Fruit fly (Drosophila melanogaster) whole organism, embryonic: ENCODE results near the gene inaE.

Experiments
- Antp ChIP-seq: fragments of 200-800 bp; sonication (Bioruptor generic); optimal IDR thresholded peaks from 3 replicates; lab custom pipeline; 2016; ENCODE audit warnings: missing biosample characterization, missing genetic modification characterization
- Bdp1 ChIP-seq: fragments of 200-800 bp; sonication (Bioruptor generic); optimal IDR thresholded peaks from 3 replicates; lab custom pipeline; 2016; ENCODE audit warnings: missing biosample characterization, missing genetic modification characterization
- BtbVII ChIP-seq: fragments of 200-800 bp; sonication (Bioruptor generic); optimal IDR thresholded peaks from 3 replicates; lab custom pipeline; 2017; ENCODE audit warnings: missing biosample characterization, mild to moderate bottlenecking, missing genetic modification characterization
- CG10274 ChIP-seq: fragments of 200-800 bp; sonication (Bioruptor generic); optimal IDR thresholded peaks from 3 replicates; lab custom pipeline; 2017; ENCODE audit warnings: missing biosample characterization, mild to moderate bottlenecking, missing genetic modification characterization
- CG10366 ChIP-seq: fragments of 200-800 bp; sonication (Bioruptor generic); IDR thresholded peaks from 2 replicates; pipeline ENCODE4 v1.3.6; 2022; ENCODE audit warnings: missing biosample characterization, missing genetic modification characterization
- CG12071 ChIP-seq: fragments of 200-800 bp; sonication (Bioruptor generic); optimal IDR thresholded peaks from 3 replicates; lab custom pipeline; 2018; ENCODE audit warnings: missing biosample characterization, mild to moderate bottlenecking, missing genetic modification characterization
- CG13123 ChIP-seq: fragments of 200-800 bp; sonication (Bioruptor generic); optimal IDR thresholded peaks from 2 replicates; lab custom pipeline; 2016; ENCODE audit warnings: missing biosample characterization, missing genetic modification characterization
- CG13287 ChIP-seq: fragments of 200-800 bp; sonication (Bioruptor generic); IDR thresholded peaks from 2 replicates; pipeline ENCODE4 v1.3.6; 2022; ENCODE audit warnings: missing biosample characterization, missing genetic modification characterization; ENCODE audit not compliant: partially characterized antibody
- CG13775 ChIP-seq: fragments of 200-800 bp; sonication (Bioruptor generic); optimal IDR thresholded peaks from 3 replicates; lab custom pipeline; 2017; ENCODE audit warnings: missing biosample characterization, mild to moderate bottlenecking, missing genetic modification characterization
- CG14710 ChIP-seq: fragments of 200-800 bp; sonication (Bioruptor generic); optimal IDR thresholded peaks from 3 replicates; lab custom pipeline; 2019; ENCODE audit warnings: missing biosample characterization, mild to moderate bottlenecking, missing genetic modification characterization, moderate library complexity
- CG15514 ChIP-seq: fragments of 200-800 bp; sonication (Bioruptor generic); optimal IDR thresholded peaks from 3 replicates; lab custom pipeline; 2017; ENCODE audit warnings: missing biosample characterization, missing genetic modification characterization, mild to moderate bottlenecking, moderate library complexity, missing genetic modification reagents
- CG16863 ChIP-seq: fragments of 200-800 bp; sonication (Bioruptor generic); optimal IDR thresholded peaks from 3 replicates; lab custom pipeline; 2016; ENCODE audit warnings: missing biosample characterization, missing genetic modification characterization
- CG17612 ChIP-seq: fragments of 200-800 bp; sonication (Bioruptor generic); IDR thresholded peaks from 2 replicates; pipeline ENCODE4 v1.3.6; 2022; ENCODE audit warnings: missing biosample characterization, missing genetic modification characterization
- CG18262 ChIP-seq: fragments of 200-800 bp; optimal IDR thresholded peaks from 3 replicates; lab custom pipeline; 2019; ENCODE audit warnings: missing biosample characterization, mild to moderate bottlenecking, missing genetic modification characterization, moderate library complexity
- CG18599 ChIP-seq: fragments of 200-800 bp; sonication (Bioruptor generic); optimal IDR thresholded peaks from 3 replicates; lab custom pipeline; 2017; ENCODE audit warnings: missing biosample characterization, missing genetic modification characterization, mild to moderate bottlenecking, moderate library complexity, missing genetic modification reagents
- CG30020 ChIP-seq: fragments of 200-800 bp; optimal IDR thresholded peaks from 2 replicates; lab custom pipeline; 2019; ENCODE audit warnings: missing biosample characterization, mild to moderate bottlenecking, missing genetic modification characterization, moderate library complexity
- CG30431 ChIP-seq: fragments of 200-800 bp; sonication (Bioruptor generic); optimal IDR thresholded peaks from 2 replicates; lab custom pipeline; 2017; ENCODE audit warnings: missing biosample characterization, missing genetic modification characterization
- CG31365 ChIP-seq: fragments of 200-800 bp; sonication (Bioruptor generic); optimal IDR thresholded peaks from 2 replicates; lab custom pipeline; 2018; ENCODE audit warnings: missing biosample characterization, mild to moderate bottlenecking, missing genetic modification characterization
- CG6254 ChIP-seq: fragments of 200-800 bp; sonication (Bioruptor generic); optimal IDR thresholded peaks from 3 replicates; lab custom pipeline; 2017; ENCODE audit warnings: mild to moderate bottlenecking, missing biosample characterization, missing genetic modification reagents, missing genetic modification characterization
- CG6683 ChIP-seq: fragments of 200-800 bp; sonication (Bioruptor generic); optimal IDR thresholded peaks from 2 replicates; lab custom pipeline; 2017; ENCODE audit warnings: missing biosample characterization, mild to moderate bottlenecking, missing genetic modification characterization, missing genetic modification reagents
- CG8924 ChIP-seq: fragments of 200-800 bp; optimal IDR thresholded peaks from 3 replicates; lab custom pipeline; 2019; ENCODE audit warnings: missing biosample characterization, mild to moderate bottlenecking, missing genetic modification characterization, moderate library complexity
- CG9215 ChIP-seq: fragments of 200-800 bp; sonication (Bioruptor generic); IDR thresholded peaks from 2 replicates; pipeline ENCODE4 v1.3.6; 2022; ENCODE audit warnings: missing biosample characterization, missing genetic modification characterization
- CG9727 ChIP-seq: fragments of 200-800 bp; sonication (Bioruptor generic); optimal IDR thresholded peaks from 3 replicates; lab custom pipeline; 2017; ENCODE audit warnings: missing biosample characterization, mild to moderate bottlenecking, missing genetic modification characterization
- CHES-1-like ChIP-seq: fragments of 200-800 bp; sonication (Bioruptor generic); optimal IDR thresholded peaks from 2 replicates; lab custom pipeline; 2016; ENCODE audit warnings: missing biosample characterization, missing genetic modification characterization
- Chrac-16 ChIP-seq: fragments of 200-800 bp; sonication (Bioruptor generic); optimal IDR thresholded peaks from 3 replicates; lab custom pipeline; 2016; ENCODE audit warnings: missing biosample characterization, missing genetic modification characterization
- CoRest ChIP-seq: fragments of 200-800 bp; sonication (Bioruptor generic); optimal IDR thresholded peaks from 3 replicates; lab custom pipeline; 2018; ENCODE audit warnings: missing biosample characterization, mild to moderate bottlenecking, missing genetic modification characterization, moderate library complexity
- Dbx ChIP-seq: fragments of 200-800 bp; sonication (Bioruptor generic); IDR thresholded peaks from 3 replicates; pipeline ENCODE4 v1.3.6; 2022; ENCODE audit warnings: missing biosample characterization, missing genetic modification characterization
- E2f1 ChIP-seq: fragments of 200-800 bp; sonication (Bioruptor generic); IDR thresholded peaks from 2 replicates; pipeline ENCODE4 v1.3.6; 2022; ENCODE audit warnings: missing biosample characterization, missing genetic modification characterization
- Elba2 ChIP-seq: fragments of 200-800 bp; sonication (Bioruptor generic); optimal IDR thresholded peaks from 3 replicates; lab custom pipeline; 2016; ENCODE audit warnings: missing biosample characterization, missing genetic modification characterization
- HHEX ChIP-seq: fragments of 200-800 bp; sonication (Bioruptor generic); optimal IDR thresholded peaks from 3 replicates; lab custom pipeline; 2017; ENCODE audit warnings: missing biosample characterization, mild to moderate bottlenecking, missing genetic modification characterization, missing genetic modification reagents
- Hmr ChIP-seq: fragments of 200-800 bp; sonication (Bioruptor generic); optimal IDR thresholded peaks from 3 replicates; lab custom pipeline; 2017; ENCODE audit warnings: mild to moderate bottlenecking, missing biosample characterization, missing genetic modification reagents, missing genetic modification characterization
- Nf-YA ChIP-seq: fragments of 200-800 bp; sonication (Bioruptor generic); IDR thresholded peaks from 2 replicates; pipeline ENCODE4 v1.3.6; 2022; ENCODE audit warnings: missing biosample characterization, missing genetic modification characterization
- Ptx1 ChIP-seq: fragments of 200-800 bp; sonication (Bioruptor generic); IDR thresholded peaks from 2 replicates; pipeline ENCODE4 v1.3.6; 2022; ENCODE audit warnings: missing biosample characterization, missing genetic modification characterization
- ac ChIP-seq: fragments of 200-800 bp; sonication (Bioruptor generic); optimal IDR thresholded peaks from 3 replicates; lab custom pipeline; 2017; ENCODE audit warnings: missing biosample characterization, mild to moderate bottlenecking, missing genetic modification characterization
- btn ChIP-seq: fragments of 200-800 bp; sonication (Bioruptor generic); optimal IDR thresholded peaks from 2 replicates; lab custom pipeline; 2016; ENCODE audit warnings: missing biosample characterization, missing genetic modification characterization
- cg ChIP-seq: fragments of 200-800 bp; sonication (Bioruptor generic); optimal IDR thresholded peaks from 3 replicates; lab custom pipeline; 2019; ENCODE audit warnings: missing biosample characterization, mild to moderate bottlenecking, missing genetic modification characterization, moderate library complexity
- chm ChIP-seq: fragments of 200-800 bp; sonication (Bioruptor generic); IDR thresholded peaks from 2 replicates; pipeline ENCODE4 v1.3.6; 2022; ENCODE audit warnings: missing biosample characterization, missing genetic modification characterization
- dm ChIP-seq: fragments of 200-800 bp; sonication (Bioruptor generic); optimal IDR thresholded peaks from 3 replicates; lab custom pipeline; 2016; ENCODE audit warnings: missing biosample characterization, missing genetic modification characterization
- ftz-f1 ChIP-seq: fragments of 200-800 bp; sonication (Bioruptor generic); optimal IDR thresholded peaks from 2 replicates; lab custom pipeline; 2016; ENCODE audit warnings: missing biosample characterization, missing genetic modification characterization
- her ChIP-seq: fragments of 200-800 bp; sonication (Bioruptor generic); optimal IDR thresholded peaks from 2 replicates; lab custom pipeline; 2016; ENCODE audit warnings: missing biosample characterization, missing genetic modification characterization
- nerfin-2 ChIP-seq: fragments of 200-800 bp; sonication (Bioruptor generic); IDR thresholded peaks from 2 replicates; pipeline ENCODE4 v1.3.6; 2022; ENCODE audit warnings: missing biosample characterization, missing genetic modification characterization; ENCODE audit not compliant: partially characterized antibody
- pho ChIP-seq: fragments of 200-800 bp; sonication (Bioruptor generic); optimal IDR thresholded peaks from 2 replicates; lab custom pipeline; 2016; ENCODE audit warnings: missing biosample characterization, missing genetic modification characterization
- pnt ChIP-seq: fragments of 200-800 bp; sonication (Bioruptor generic); optimal IDR thresholded peaks from 3 replicates; lab custom pipeline; 2016; ENCODE audit warnings: missing biosample characterization, missing genetic modification characterization
- pzg ChIP-seq: fragments of 200-800 bp; sonication (Bioruptor generic); optimal IDR thresholded peaks from 3 replicates; lab custom pipeline; 2018; ENCODE audit warnings: missing biosample characterization, mild to moderate bottlenecking, missing genetic modification characterization, moderate library complexity
- rib ChIP-seq: fragments of 200-800 bp; sonication (Bioruptor generic); IDR thresholded peaks from 2 replicates; pipeline ENCODE4 v1.3.6; 2022; ENCODE audit warnings: missing biosample characterization, missing genetic modification characterization
- sc ChIP-seq, 3 experiments: fragments of >200 bp in 2 of 3; fragments of 200-800 bp in 1 of 3; sonication (Bioruptor generic) in 1 of 3; optimal IDR thresholded peaks; 2 replicates in 2 of 3; 3 replicates in 1 of 3; lab custom pipeline; 2017; ENCODE audit warnings: mild to moderate bottlenecking in 1 of 3, missing biosample characterization in 1 of 3, missing genetic modification characterization in 1 of 3, missing genetic modification reagents in 1 of 3
- sd ChIP-seq: fragments of 200-800 bp; sonication (Bioruptor generic); optimal IDR thresholded peaks from 3 replicates; lab custom pipeline; 2018; ENCODE audit warnings: missing biosample characterization, mild to moderate bottlenecking, missing genetic modification characterization, moderate library complexity
- sens ChIP-seq: fragments of 200-800 bp; sonication (Bioruptor generic); peaks from one replicate; lab custom pipeline; 2016; ENCODE audit warnings: missing biosample characterization, missing genetic modification characterization
- sob ChIP-seq: fragments of 200-800 bp; sonication (Bioruptor generic); IDR thresholded peaks from 2 replicates; pipeline ENCODE4 v1.3.6; 2022; ENCODE audit warnings: missing biosample characterization, missing genetic modification characterization
- wek ChIP-seq: fragments of 200-800 bp; sonication (Bioruptor generic); optimal IDR thresholded peaks from 3 replicates; lab custom pipeline; 2018; ENCODE audit warnings: missing biosample characterization, mild to moderate bottlenecking, missing genetic modification characterization, moderate library complexity

The inaE gene

DNA sequence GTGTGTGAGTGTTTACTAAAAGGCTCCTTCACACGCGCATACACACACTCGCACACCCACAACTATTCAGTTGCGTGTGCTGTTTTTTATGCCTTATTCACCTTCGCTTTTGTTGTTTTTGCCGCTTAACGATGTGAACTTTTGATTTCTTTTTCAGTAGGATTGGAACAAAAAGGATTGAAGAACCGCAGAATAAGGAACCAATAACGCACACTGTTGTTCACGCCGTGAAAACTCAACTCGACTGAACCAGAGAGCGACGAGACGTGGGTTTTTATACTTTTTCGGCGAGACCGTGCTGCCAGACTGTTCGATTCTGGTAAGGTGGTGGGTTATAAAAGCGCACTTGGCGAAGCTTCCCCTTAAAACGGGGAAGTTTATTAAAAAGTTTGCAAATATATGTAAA is 28.4 kb upstream of the inaE start, which contains the start of gene Pdcd4 (continued):
- TF ChIP-seq CG13287 (GFP tag; lab: Robert Waterston, UW), result peak; percentile 17; the same call in 1 of the 2 replicates
- TF ChIP-seq CG17612, result no peak
- no peak for TF ChIP-seq E2f1 (GFP tag; lab: Robert Waterston, UW)
- peak; percentile 16 for TF ChIP-seq BtbVII (GFP tag; lab: Kevin White, UChicago)
- TF ChIP-seq CG6254 (GFP tag; lab: Kevin White, UChicago), result no peak
- no peak for TF ChIP-seq sc (optimal IDR thresholded peaks at IDR 0.05; lab: Kevin White, UChicago)
- no peak for TF ChIP-seq sc (GFP tag; optimal IDR thresholded peaks at IDR 0.05; lab: Kevin White, UChicago)
- TF ChIP-seq pnt (GFP tag; lab: Kevin White, UChicago), result no peak
- peak; percentile 30 for TF ChIP-seq Antp (GFP tag; lab: Kevin White, UChicago)
- TF ChIP-seq CG31365 (tag; lab: Kevin White, UChicago), result no peak
- peak; percentile 49 for TF ChIP-seq Hmr (GFP tag; lab: Kevin White, UChicago)
- no peak for TF ChIP-seq CG10274 (GFP tag; lab: Kevin White, UChicago)
- 0 out of 2 replicates have a peak, but pooled peaks have one; percentile 55 for TF ChIP-seq chm
- TF ChIP-seq CG9215 (GFP tag; lab: Robert Waterston, UW), result no peak
- 0 out of 2 replicates have a peak, but pooled peaks have one; percentile 50 for TF ChIP-seq nerfin-2 (GFP tag; lab: Robert Waterston, UW)
- peak; percentile 42; the same call in 1 of the 2 replicates for TF ChIP-seq rib (GFP tag; lab: Robert Waterston, UW)
- TF ChIP-seq Dbx (GFP tag; lab: Robert Waterston, UW), result 0 out of 3 replicates have a peak, but pooled peaks have one; percentile 20
- TF ChIP-seq Bdp1 (GFP tag; lab: Kevin White, UChicago), result no peak
- TF ChIP-seq pzg, result peak; percentile 41
- no peak for TF ChIP-seq ac (GFP tag; lab: Kevin White, UChicago)
- no peak for TF ChIP-seq CG18599 (GFP tag; lab: Kevin White, UChicago)
- TF ChIP-seq Ptx1 (GFP tag; lab: Robert Waterston, UW), result no peak
- no peak for TF ChIP-seq CG13123 (GFP tag; lab: Kevin White, UChicago)
- TF ChIP-seq pho, result no peak
- peak; percentile 24 for TF ChIP-seq wek
- no peak for TF ChIP-seq CG6683 (GFP tag; lab: Kevin White, UChicago)
- TF ChIP-seq CG18262 (tag; lab: Kevin White, UChicago), result no peak
- TF ChIP-seq ftz-f1 (GFP tag; lab: Kevin White, UChicago), result peak; percentile 3
- peak; percentile 47 for TF ChIP-seq cg
- TF ChIP-seq sob (GFP tag; lab: Robert Waterston, UW), result no peak; the same call in 1 of the 2 replicates
- TF ChIP-seq btn (GFP tag; lab: Kevin White, UChicago), result no peak
- TF ChIP-seq CG10366 (GFP tag; lab: Robert Waterston, UW), result no peak
- no peak for TF ChIP-seq CG30020 (tag; lab: Kevin White, UChicago)
- TF ChIP-seq CHES-1-like, result peak; percentile 34
- TF ChIP-seq Chrac-16 (GFP tag; lab: Kevin White, UChicago), result no peak
- no peak for TF ChIP-seq sd
- TF ChIP-seq CG13775, result no peak
- peak; percentile 26 for TF ChIP-seq her (GFP tag; lab: Kevin White, UChicago)
- TF ChIP-seq CG14710 (tag; lab: Kevin White, UChicago), result peak; percentile 66
- no peak for TF ChIP-seq dm
- TF ChIP-seq Elba2 (GFP tag; lab: Kevin White, UChicago), result no peak
- TF ChIP-seq CG30431 (GFP tag; lab: Kevin White, UChicago), result no peak
- TF ChIP-seq CG16863, result peak; percentile 6
- peak; percentile 87 for TF ChIP-seq sens
- TF ChIP-seq CoRest (tag; lab: Kevin White, UChicago), result peak; percentile 42
- no peak for TF ChIP-seq HHEX (GFP tag; lab: Kevin White, UChicago)
- 0 out of 2 replicates have a peak, but pooled peaks have one; percentile 31 for TF ChIP-seq Nf-YA (GFP tag; lab: Robert Waterston, UW)
- TF ChIP-seq CG8924, result peak; percentile 44
- TF ChIP-seq CG15514 (GFP tag; lab: Kevin White, UChicago), result peak; percentile 66
- no peak for TF ChIP-seq CG12071 (GFP tag; lab: Kevin White, UChicago)
- peak; percentile 1 for TF ChIP-seq CG9727
